Worm (Caenorhabditis elegans): ENCODE data around the gene ula-1.

Gene ula-1

ce11 chrIII:4962886-4963285 lies 42.8 kb upstream of the ula-1 start, which contains the start of gene C27F2.9 (continued):
- TF ChIP-seq vab-7 (GFP tag; IDR thresholded peaks at IDR 0.05), result no peak
- peak; percentile 82 for TF ChIP-seq nhr-6 (tag; optimal IDR thresholded peaks at IDR 0.05)
- peak in 1 of 2 experiments; percentile 44; a peak in 1 of 4 replicates for TF ChIP-seq madf-5 (GFP tag; IDR thresholded peaks at IDR 0.05)
- TF ChIP-seq nhr-28 (tag; optimal IDR thresholded peaks at IDR 0.05), result no peak
- no peak; the same call in 1 of the 2 replicates for TF ChIP-seq T26A8.4 (GFP tag; IDR thresholded peaks at IDR 0.05)
- peak; percentile 56 to 92 for TF ChIP-seq lsy-2 (tag; optimal IDR thresholded peaks at IDR 0.05)
- TF ChIP-seq nhr-42 (GFP tag; IDR thresholded peaks at IDR 0.05), result peak; percentile 88
- TF ChIP-seq nhr-25 (tag; optimal IDR thresholded peaks at IDR 0.05; ENCODE audit: borderline replicate concordance, insufficient read depth), result peak; percentile 70
- TF ChIP-seq saeg-2 (GFP tag; IDR thresholded peaks at IDR 0.05), result no peak
- TF ChIP-seq aha-1 (tag), result no peak
- no peak for TF ChIP-seq lin-29 (GFP tag; IDR thresholded peaks at IDR 0.05)
- TF ChIP-seq ztf-11 (tag; optimal IDR thresholded peaks at IDR 0.05), result no peak
- TF ChIP-seq zip-11 (GFP tag; IDR thresholded peaks at IDR 0.05), result no peak
- no peak for TF ChIP-seq lim-7 (GFP tag; IDR thresholded peaks at IDR 0.05)
- TF ChIP-seq lin-38 (GFP tag; IDR thresholded peaks at IDR 0.05), result peak; percentile 89
- TF ChIP-seq mes-2 (tag; optimal IDR thresholded peaks at IDR 0.05; ENCODE audit: poor library complexity, severe bottlenecking), result peak; percentile 95
- TF ChIP-seq lin-39 (tag; optimal IDR thresholded peaks at IDR 0.05), result no peak
- TF ChIP-seq nhr-48 (tag; optimal IDR thresholded peaks at IDR 0.05), result peak; percentile 54
- TF ChIP-seq jun-1 (tag; optimal IDR thresholded peaks at IDR 0.05), result no peak
- no peak for TF ChIP-seq gei-8 (GFP tag; optimal IDR thresholded peaks at IDR 0.05)
- TF ChIP-seq lin-1 (GFP tag; IDR thresholded peaks at IDR 0.05), result no peak
- no peak for TF ChIP-seq spr-3 (GFP tag; optimal IDR thresholded peaks at IDR 0.05)
- TF ChIP-seq ceh-62 (tag; optimal IDR thresholded peaks at IDR 0.05), result no peak
- TF ChIP-seq egl-43 (GFP tag; IDR thresholded peaks at IDR 0.05), result no peak
- TF ChIP-seq aly-2 (tag; optimal IDR thresholded peaks at IDR 0.05), result no peak
- peak; percentile 83 for TF ChIP-seq T20F7.1 (GFP tag; optimal IDR thresholded peaks at IDR 0.05)
- no peak for TF ChIP-seq nhr-10 (tag; optimal IDR thresholded peaks at IDR 0.05)
- no peak for TF ChIP-seq pqm-1 (tag; optimal IDR thresholded peaks at IDR 0.05)
- TF ChIP-seq ztf-7 (tag; optimal IDR thresholded peaks at IDR 0.05), result peak; percentile 43
- no peak for TF ChIP-seq ceh-82 (tag; optimal IDR thresholded peaks at IDR 0.05)
- peak; percentile 68 for TF ChIP-seq F37D6.2 (tag; optimal IDR thresholded peaks at IDR 0.05)
- TF ChIP-seq madf-9 (GFP tag; conservative IDR thresholded peaks at IDR 0.05), result no peak
- TF ChIP-seq lir-3 (tag; optimal IDR thresholded peaks at IDR 0.05), result no peak
- no peak for TF ChIP-seq ces-1 (GFP tag; optimal IDR thresholded peaks at IDR 0.05)
- TF ChIP-seq arid-1 (GFP tag; conservative IDR thresholded peaks at IDR 0.05), result peak; percentile 77; the same call in 1 of the 2 replicates
- TF ChIP-seq F26F4.8 (GFP tag; conservative IDR thresholded peaks at IDR 0.05), result no peak
- no peak for TF ChIP-seq R02D3.7 (tag; optimal IDR thresholded peaks at IDR 0.05)
- peak; percentile 99 for TF ChIP-seq dpl-1 (GFP tag; optimal IDR thresholded peaks at IDR 0.05)
- no peak for TF ChIP-seq daf-8 (GFP tag; IDR thresholded peaks at IDR 0.05)
- no peak for TF ChIP-seq egl-27 (tag; optimal IDR thresholded peaks at IDR 0.05)
- no peak for TF ChIP-seq nhr-111 (GFP tag; optimal IDR thresholded peaks at IDR 0.05)
- peak; percentile 54; the same call in 1 of the 2 replicates for TF ChIP-seq tra-1 (GFP tag; IDR thresholded peaks at IDR 0.05)
- no peak for TF ChIP-seq Y5F2A.4 (GFP tag; optimal IDR thresholded peaks at IDR 0.05)
- TF ChIP-seq dmd-9 (GFP tag; IDR thresholded peaks at IDR 0.05), result peak; percentile 74; the same call in 1 of the 2 replicates
- peak; percentile 52 for TF ChIP-seq nhr-77 (tag; optimal IDR thresholded peaks at IDR 0.05)
- no peak for TF ChIP-seq unc-39 (tag; optimal IDR thresholded peaks at IDR 0.05)
- TF ChIP-seq zag-1 (tag; optimal IDR thresholded peaks at IDR 0.05), result no peak
- peak in 1 of 2 experiments; percentile 2 for TF ChIP-seq mdl-1 (tag; optimal IDR thresholded peaks at IDR 0.05)
- TF ChIP-seq zfp-2 (tag; optimal IDR thresholded peaks at IDR 0.05), result no peak
- TF ChIP-seq lin-15B (tag; optimal IDR thresholded peaks at IDR 0.05), result peak; percentile 36
- TF ChIP-seq nhr-11 (tag; optimal IDR thresholded peaks at IDR 0.05), result peak; percentile 84
- peak; percentile 22 for TF ChIP-seq ama-1 (optimal IDR thresholded peaks at IDR 0.05)
- TF ChIP-seq dve-1 (tag; optimal IDR thresholded peaks at IDR 0.05; ENCODE audit: insufficient read depth), result peak; percentile 82
